Worm (Caenorhabditis elegans): ENCODE data around the gene T02C1.1.

DNA sequence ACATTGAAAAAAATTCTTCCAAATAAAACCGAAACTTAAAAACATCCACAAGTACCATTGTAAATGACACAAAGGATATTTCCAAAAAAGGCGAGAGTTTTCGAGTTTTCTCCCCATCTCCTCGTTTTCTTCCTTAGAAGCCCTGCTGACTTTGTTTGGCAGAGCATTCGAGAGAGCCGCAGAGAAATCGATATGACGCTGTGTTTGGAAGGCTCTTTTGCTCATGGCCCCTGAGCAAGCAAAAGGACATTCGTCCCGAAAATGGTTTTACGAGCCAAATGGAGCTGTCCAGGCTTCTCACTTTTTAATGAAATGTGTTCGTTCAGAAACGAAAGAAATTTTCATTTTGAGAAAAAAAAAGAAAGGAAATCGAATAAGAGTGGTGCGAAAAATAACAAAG is 24.8 kb downstream of the T02C1.1 start:
- TF ChIP-seq unc-39 (tag; optimal IDR thresholded peaks at IDR 0.05) (no peak), lin-13 (GFP tag; optimal IDR thresholded peaks at IDR 0.05) (no peak), gmeb-1 (tag; optimal IDR thresholded peaks at IDR 0.05) (no peak), egl-27 (tag; optimal IDR thresholded peaks at IDR 0.05) (no peak), unc-62 (GFP tag; optimal IDR thresholded peaks at IDR 0.05) (no peak), nhr-77 (tag; optimal IDR thresholded peaks at IDR 0.05) (no peak), lin-39 (tag; optimal IDR thresholded peaks at IDR 0.05) (no peak), ztf-4 (tag; optimal IDR thresholded peaks at IDR 0.05) (no peak), lsy-2 (tag; optimal IDR thresholded peaks at IDR 0.05) (peak in 1 of 2 experiments; percentile 16), F13H6.1 (tag; optimal IDR thresholded peaks at IDR 0.05) (no peak), snpc-4 (tag; optimal IDR thresholded peaks at IDR 0.05) (no peak), mbf-1 (tag; optimal IDR thresholded peaks at IDR 0.05) (no peak)

Data from whole organism, L2 larva.